Fruit fly (Drosophila melanogaster) whole organism, embryonic: ENCODE results near the gene mask.

ENCODE experiments used
- CG10979 ChIP-seq: fragments of 200-800 bp; sonication (Bioruptor generic); optimal IDR thresholded peaks from 2 replicates; lab custom pipeline; 2018; ENCODE audit warnings: missing biosample characterization, mild to moderate bottlenecking, missing genetic modification characterization, moderate library complexity
- CG11093 ChIP-seq: fragments of 200-800 bp; sonication (Bioruptor generic); IDR thresholded peaks from 3 replicates; pipeline ENCODE4 v1.3.6; 2022; ENCODE audit warnings: missing biosample characterization, missing genetic modification characterization
- CG11695 ChIP-seq: fragments of 200-800 bp; sonication (Bioruptor generic); IDR thresholded peaks from 3 replicates; pipeline ENCODE4 v1.3.6; 2022; ENCODE audit warnings: missing biosample characterization, missing genetic modification characterization
- CG12104 ChIP-seq: fragments of 200-800 bp; sonication (Bioruptor generic); optimal IDR thresholded peaks from 3 replicates; lab custom pipeline; 2016; ENCODE audit warnings: missing biosample characterization, missing genetic modification characterization
- CG14667 ChIP-seq: fragments of 200-800 bp; sonication (Bioruptor generic); IDR thresholded peaks from 2 replicates; pipeline ENCODE4 v1.3.6; 2022; ENCODE audit warnings: missing biosample characterization, missing genetic modification characterization
- CG14860 ChIP-seq: fragments of 200-800 bp; sonication (Bioruptor generic); IDR thresholded peaks from 3 replicates; pipeline ENCODE4 v1.3.6; 2022; ENCODE audit warnings: missing biosample characterization, missing genetic modification characterization; ENCODE audit not compliant: partially characterized antibody
- CG15073 ChIP-seq: fragments of 200-800 bp; sonication (Bioruptor generic); optimal IDR thresholded peaks from 2 replicates; lab custom pipeline; 2016; ENCODE audit warnings: missing biosample characterization, missing genetic modification characterization
- CG15696 ChIP-seq: fragments of 200-800 bp; sonication (Bioruptor generic); optimal IDR thresholded peaks from 2 replicates; lab custom pipeline; 2019; ENCODE audit warnings: missing biosample characterization, mild to moderate bottlenecking, missing genetic modification characterization, moderate library complexity
- CG1602 ChIP-seq: fragments of 200-800 bp; sonication (Bioruptor generic); optimal IDR thresholded peaks from 3 replicates; lab custom pipeline; 2016; ENCODE audit warnings: missing biosample characterization, missing genetic modification characterization
- CG1603 ChIP-seq: fragments of 200-800 bp; sonication (Bioruptor generic); optimal IDR thresholded peaks from 2 replicates; lab custom pipeline; 2019; ENCODE audit warnings: missing biosample characterization, mild to moderate bottlenecking, missing genetic modification characterization, moderate library complexity
- CG17328 ChIP-seq: fragments of 200-800 bp; sonication (Bioruptor generic); IDR thresholded peaks from 2 replicates; pipeline ENCODE4 v1.3.6; 2022; ENCODE audit warnings: missing biosample characterization, missing genetic modification characterization
- CG17829 ChIP-seq: fragments of 200-800 bp; optimal IDR thresholded peaks from 2 replicates; lab custom pipeline; 2019; ENCODE audit warnings: missing biosample characterization, mild to moderate bottlenecking, missing genetic modification characterization, moderate library complexity
- CG2202 ChIP-seq: fragments of 200-800 bp; sonication (Bioruptor generic); optimal IDR thresholded peaks from 2 replicates; lab custom pipeline; 2018; ENCODE audit warnings: missing biosample characterization, mild to moderate bottlenecking, missing genetic modification characterization
- CG2712 ChIP-seq: fragments of 200-800 bp; optimal IDR thresholded peaks from 3 replicates; lab custom pipeline; 2019; ENCODE audit warnings: missing biosample characterization, mild to moderate bottlenecking, missing genetic modification characterization, moderate library complexity
- CG3065 ChIP-seq: fragments of 200-800 bp; sonication (Bioruptor generic); optimal IDR thresholded peaks from 2 replicates; lab custom pipeline; 2016; ENCODE audit warnings: missing biosample characterization, missing genetic modification characterization
- CG3407 ChIP-seq: fragments of 200-800 bp; sonication (Bioruptor generic); optimal IDR thresholded peaks from 2 replicates; lab custom pipeline; 2018; ENCODE audit warnings: missing biosample characterization, mild to moderate bottlenecking, missing genetic modification characterization
- CG34376 ChIP-seq: fragments of 200-800 bp; sonication (Bioruptor generic); optimal IDR thresholded peaks from 2 replicates; lab custom pipeline; 2018; ENCODE audit warnings: missing biosample characterization, mild to moderate bottlenecking, missing genetic modification characterization
- CG3847 ChIP-seq: fragments of 200-800 bp; sonication (Bioruptor generic); IDR thresholded peaks from 2 replicates; pipeline ENCODE4 v1.3.6; 2022; ENCODE audit warnings: missing biosample characterization, missing genetic modification characterization
- CG4328 ChIP-seq: fragments of 200-800 bp; sonication (Bioruptor generic); optimal IDR thresholded peaks from 3 replicates; lab custom pipeline; 2017; ENCODE audit warnings: missing biosample characterization, missing genetic modification reagents, missing genetic modification characterization
- CG6689 ChIP-seq: fragments of 200-800 bp; sonication (Bioruptor generic); IDR thresholded peaks from 2 replicates; pipeline ENCODE4 v1.3.6; 2022; ENCODE audit warnings: missing biosample characterization, missing genetic modification characterization
- CG7271 ChIP-seq: fragments of 200-800 bp; sonication (Bioruptor generic); optimal IDR thresholded peaks from 2 replicates; lab custom pipeline; 2018; ENCODE audit warnings: missing biosample characterization, mild to moderate bottlenecking, missing genetic modification characterization, moderate library complexity
- CG7839 ChIP-seq: fragments of 200-800 bp; sonication (Bioruptor generic); optimal IDR thresholded peaks from 3 replicates; lab custom pipeline; 2018; ENCODE audit warnings: missing biosample characterization, mild to moderate bottlenecking, missing genetic modification characterization, moderate library complexity
- CG7928 ChIP-seq: fragments of 200-800 bp; sonication (Bioruptor generic); optimal IDR thresholded peaks from 2 replicates; lab custom pipeline; 2017; ENCODE audit warnings: missing biosample characterization, mild to moderate bottlenecking, missing genetic modification characterization
- CoRest ChIP-seq: fragments of 200-800 bp; sonication (Bioruptor generic); optimal IDR thresholded peaks from 3 replicates; lab custom pipeline; 2018; ENCODE audit warnings: missing biosample characterization, mild to moderate bottlenecking, missing genetic modification characterization, moderate library complexity
- D19A ChIP-seq: fragments of 200-800 bp; optimal IDR thresholded peaks from 3 replicates; lab custom pipeline; 2019; ENCODE audit warnings: missing biosample characterization, mild to moderate bottlenecking, missing genetic modification characterization, moderate library complexity
- Dip2 ChIP-seq: fragments of 200-800 bp; sonication (Bioruptor generic); IDR thresholded peaks from 2 replicates; pipeline ENCODE4 v1.3.6; 2022; ENCODE audit warnings: missing biosample characterization, missing genetic modification characterization
- Doc2 ChIP-seq: fragments of 200-800 bp; sonication (Bioruptor generic); IDR thresholded peaks from 2 replicates; pipeline ENCODE4 v1.3.6; 2022; ENCODE audit warnings: missing biosample characterization, missing genetic modification characterization
- Dp ChIP-seq: fragments of 200-800 bp; sonication (Bioruptor generic); optimal IDR thresholded peaks from 2 replicates; lab custom pipeline; 2018; ENCODE audit warnings: missing biosample characterization, mild to moderate bottlenecking, missing genetic modification characterization, moderate library complexity
- Hr3 ChIP-seq: fragments of 200-800 bp; sonication (Bioruptor generic); optimal IDR thresholded peaks from 3 replicates; lab custom pipeline; 2016; ENCODE audit warnings: missing biosample characterization, missing genetic modification characterization
- Lpt ChIP-seq: fragments of >200 bp; optimal IDR thresholded peaks from 2 replicates; lab custom pipeline; 2018; ENCODE audit warnings: missing biosample characterization, missing genetic modification characterization
- Meics ChIP-seq: fragments of 200-800 bp; sonication (Bioruptor generic); optimal IDR thresholded peaks from 2 replicates; lab custom pipeline; 2017; ENCODE audit warnings: missing biosample characterization, mild to moderate bottlenecking, missing genetic modification characterization
- Rfx ChIP-seq: fragments of 200-800 bp; sonication (Bioruptor generic); IDR thresholded peaks from 2 replicates; pipeline ENCODE4 v1.3.6; 2022; ENCODE audit warnings: missing biosample characterization, missing genetic modification characterization
- Six4 ChIP-seq: fragments of 200-800 bp; sonication (Bioruptor generic); optimal IDR thresholded peaks from 2 replicates; lab custom pipeline; 2016; ENCODE audit warnings: missing biosample characterization, missing genetic modification characterization
- TFAM ChIP-seq: fragments of 200-800 bp; sonication (Bioruptor generic); optimal IDR thresholded peaks from 2 replicates; lab custom pipeline; 2017; ENCODE audit warnings: missing biosample characterization, missing genetic modification characterization, inconsistent platforms
- Xbp1 ChIP-seq: fragments of 200-800 bp; sonication (Bioruptor generic); optimal IDR thresholded peaks from 3 replicates; lab custom pipeline; 2016; ENCODE audit warnings: missing biosample characterization, mild to moderate bottlenecking, missing genetic modification characterization
- YL-1 ChIP-seq: fragments of 200-800 bp; sonication (Bioruptor generic); optimal IDR thresholded peaks from 3 replicates; lab custom pipeline; 2017; ENCODE audit warnings: missing biosample characterization, mild to moderate bottlenecking, missing genetic modification characterization
- ato ChIP-seq: fragments of 200-800 bp; sonication (Bioruptor generic); IDR thresholded peaks from 2 replicates; pipeline ENCODE4 v1.3.6; 2022; ENCODE audit warnings: missing biosample characterization, missing genetic modification characterization; ENCODE audit not compliant: partially characterized antibody
- cato ChIP-seq: fragments of 200-800 bp; sonication (Bioruptor generic); optimal IDR thresholded peaks from 2 replicates; lab custom pipeline; 2016; ENCODE audit warnings: missing biosample characterization, missing genetic modification characterization, borderline replicate concordance
- dan ChIP-seq: fragments of 200-800 bp; sonication (Bioruptor generic); IDR thresholded peaks from 2 replicates; pipeline ENCODE4 v1.3.6; 2022; ENCODE audit warnings: missing biosample characterization, missing genetic modification characterization
- disco-r ChIP-seq: fragments of 200-800 bp; sonication (Bioruptor generic); optimal IDR thresholded peaks from 2 replicates; lab custom pipeline; 2016; ENCODE audit warnings: missing biosample characterization, missing genetic modification characterization
- fd3F ChIP-seq: fragments of 200-800 bp; sonication (Bioruptor generic); optimal IDR thresholded peaks from 2 replicates; lab custom pipeline; 2018; ENCODE audit warnings: missing biosample characterization, mild to moderate bottlenecking, missing genetic modification characterization, moderate library complexity
- hth ChIP-seq: fragments of >200 bp; optimal IDR thresholded peaks from 2 replicates; lab custom pipeline; 2017; ENCODE audit warnings: inconsistent platforms
- luna ChIP-seq: fragments of 200-800 bp; sonication (Bioruptor generic); optimal IDR thresholded peaks from 2 replicates; lab custom pipeline; 2016; ENCODE audit warnings: missing biosample characterization, missing genetic modification characterization
- ro ChIP-seq: fragments of 200-800 bp; sonication (Bioruptor generic); IDR thresholded peaks from 2 replicates; pipeline ENCODE4 v1.3.6; 2022; ENCODE audit warnings: missing biosample characterization, missing genetic modification characterization
- sc ChIP-seq, 3 experiments: fragments of >200 bp in 2 of 3; fragments of 200-800 bp in 1 of 3; sonication (Bioruptor generic) in 1 of 3; optimal IDR thresholded peaks; 2 replicates in 2 of 3; 3 replicates in 1 of 3; lab custom pipeline; 2017; ENCODE audit warnings: mild to moderate bottlenecking in 1 of 3, missing biosample characterization in 1 of 3, missing genetic modification characterization in 1 of 3, missing genetic modification reagents in 1 of 3
- sens-2 ChIP-seq: fragments of 200-800 bp; sonication (Bioruptor generic); IDR thresholded peaks from 2 replicates; pipeline ENCODE4 v1.3.6; 2022; ENCODE audit warnings: missing biosample characterization, missing genetic modification characterization
- stc ChIP-seq: fragments of 200-800 bp; sonication (Bioruptor generic); IDR thresholded peaks from 2 replicates; pipeline ENCODE4 v1.3.6; 2022; ENCODE audit warnings: missing biosample characterization, missing genetic modification characterization
- trh ChIP-seq: fragments of 200-800 bp; sonication (Bioruptor generic); optimal IDR thresholded peaks from 2 replicates; lab custom pipeline; 2016; ENCODE audit warnings: missing biosample characterization, missing genetic modification characterization
- ttk ChIP-seq: fragments of 200-800 bp; sonication (Bioruptor generic); IDR thresholded peaks from 2 replicates; pipeline ENCODE4 v2.1.2; 2022; ENCODE audit warnings: missing biosample characterization, missing genetic modification characterization
- z ChIP-seq: fragments of 200-800 bp; sonication (Bioruptor generic); IDR thresholded peaks from 3 replicates; pipeline ENCODE4 v1.3.6; 2022; ENCODE audit warnings: missing biosample characterization, missing genetic modification characterization
- zen ChIP-seq: fragments of 200-800 bp; sonication (Bioruptor generic); optimal IDR thresholded peaks from 3 replicates; lab custom pipeline; 2018; ENCODE audit warnings: missing biosample characterization, mild to moderate bottlenecking, missing genetic modification characterization, moderate library complexity

Gene mask

dm6 chr3R:24188619-24189018, 41.7 kb upstream of the mask start, which contains the start of gene CG5515 (continued):
- peak; percentile 64 for TF ChIP-seq CG7839 (tag; lab: Kevin White, UChicago)
- peak; percentile 61 for TF ChIP-seq trh (GFP tag; lab: Kevin White, UChicago)
- peak; percentile 58 for TF ChIP-seq Meics (GFP tag; lab: Kevin White, UChicago)
- TF ChIP-seq CG17829 (tag; lab: Kevin White, UChicago) = peak; percentile 66
- TF ChIP-seq Doc2 = peak; percentile 75
- TF ChIP-seq D19A (tag; lab: Kevin White, UChicago) = no peak
- no peak for TF ChIP-seq Lpt (GFP tag; lab: Kevin White, UChicago)
- peak; percentile 80 for TF ChIP-seq Hr3 (GFP tag; lab: Kevin White, UChicago)
- TF ChIP-seq CG4328 (GFP tag; lab: Kevin White, UChicago) = no peak
- TF ChIP-seq CG3065 = no peak
- peak; percentile 79 for TF ChIP-seq zen (tag; lab: Kevin White, UChicago)
- peak; percentile 56 for TF ChIP-seq CG12104 (GFP tag; lab: Kevin White, UChicago)
- peak; percentile 68 for TF ChIP-seq fd3F (GFP tag; lab: Kevin White, UChicago)
- TF ChIP-seq hth (lab: Kevin White, UChicago) = no peak
- no peak for TF ChIP-seq sc (optimal IDR thresholded peaks at IDR 0.05; lab: Kevin White, UChicago)
- TF ChIP-seq sc (GFP tag; optimal IDR thresholded peaks at IDR 0.05; lab: Kevin White, UChicago) = peak; percentile 20
- TF ChIP-seq CoRest = peak; percentile 84
- peak; percentile 69 for TF ChIP-seq CG1602
- TF ChIP-seq cato = peak; percentile 61
- TF ChIP-seq CG7271 (tag; lab: Kevin White, UChicago) = no peak
- TF ChIP-seq CG6689 (GFP tag; lab: Robert Waterston, UW) = peak; percentile 79
- peak; percentile 36; the same call in 1 of the 2 replicates for TF ChIP-seq ro (GFP tag; lab: Robert Waterston, UW)
- TF ChIP-seq sens-2 (GFP tag; lab: Robert Waterston, UW) = peak; percentile 48; the same call in 1 of the 2 replicates
- TF ChIP-seq CG17328 (GFP tag; lab: Robert Waterston, UW) = peak; percentile 85
- TF ChIP-seq CG14860 (GFP tag; lab: Robert Waterston, UW) = peak; percentile 80
- TF ChIP-seq Rfx (GFP tag; lab: Robert Waterston, UW) = peak; percentile 86
- TF ChIP-seq stc = peak; percentile 69
- peak; percentile 91 for TF ChIP-seq CG3847
- TF ChIP-seq Six4 (GFP tag; lab: Kevin White, UChicago) = peak; percentile 43
- peak; percentile 6 for TF ChIP-seq YL-1 (GFP tag; lab: Kevin White, UChicago)
- peak; percentile 43; the same call in 1 of the 2 replicates for TF ChIP-seq ato
- TF ChIP-seq Xbp1 (GFP tag; lab: Kevin White, UChicago) = peak; percentile 90
- TF ChIP-seq CG11695 (GFP tag; lab: Robert Waterston, UW) = peak; percentile 59; the same call in 2 of the 3 replicates
- TF ChIP-seq CG3407 (GFP tag; lab: Kevin White, UChicago) = peak; percentile 36
- no peak for TF ChIP-seq luna (GFP tag; lab: Kevin White, UChicago)
- TF ChIP-seq disco-r = peak; percentile 57
- TF ChIP-seq CG34376 (GFP tag; lab: Kevin White, UChicago) = no peak
- TF ChIP-seq CG11093 (GFP tag; lab: Robert Waterston, UW) = peak; percentile 51; the same call in 1 of the 3 replicates
- peak; percentile 2 for TF ChIP-seq CG7928 (GFP tag; lab: Kevin White, UChicago)
- no peak for TF ChIP-seq z (GFP tag; lab: Robert Waterston, UW)
- peak; percentile 80 for TF ChIP-seq Dp (GFP tag; lab: Kevin White, UChicago)
- no peak for TF ChIP-seq CG2202 (tag; lab: Kevin White, UChicago)
- peak; percentile 83 for TF ChIP-seq CG15696 (tag; lab: Kevin White, UChicago)
- TF ChIP-seq CG2712 = peak; percentile 81
- no peak for TF ChIP-seq Dip2
- TF ChIP-seq CG15073 (GFP tag; lab: Kevin White, UChicago) = no peak
- TF ChIP-seq dan (GFP tag; lab: Robert Waterston, UW) = no peak
- TF ChIP-seq CG10979 (tag; lab: Kevin White, UChicago) = peak; percentile 84
- TF ChIP-seq TFAM (GFP tag; lab: Kevin White, UChicago) = no peak
- no peak for TF ChIP-seq CG14667 (GFP tag; lab: Robert Waterston, UW)
- TF ChIP-seq CG1603 (tag; lab: Kevin White, UChicago) = peak; percentile 86
- TF ChIP-seq ttk (GFP tag; lab: Robert Waterston, UW) = peak; percentile 79
